Fruit fly (Drosophila melanogaster) whole organism, embryonic: ENCODE measurements around the gene CG6023.

ENCODE experiments used
- Adf1 ChIP-seq: fragments of 200-800 bp; sonication (Bioruptor generic); IDR thresholded peaks from 2 replicates; pipeline ENCODE4 v1.3.6; 2022; ENCODE audit warnings: missing biosample characterization, missing genetic modification characterization
- Aef1 ChIP-seq: fragments of 200-800 bp; sonication (Bioruptor generic); IDR thresholded peaks from 3 replicates; pipeline ENCODE4 v1.3.6; 2022; ENCODE audit warnings: missing biosample characterization, missing genetic modification characterization
- CG10431 ChIP-seq: fragments of 200-800 bp; sonication (Bioruptor generic); optimal IDR thresholded peaks from 3 replicates; lab custom pipeline; 2018; ENCODE audit warnings: missing biosample characterization, mild to moderate bottlenecking, missing genetic modification characterization
- CG11456 ChIP-seq: fragments of 200-800 bp; sonication (Bioruptor generic); IDR thresholded peaks from 3 replicates; pipeline ENCODE4 v1.3.6; 2022; ENCODE audit warnings: missing biosample characterization, missing genetic modification characterization
- CG13894 ChIP-seq: fragments of 200-800 bp; sonication (Bioruptor generic); optimal IDR thresholded peaks from 3 replicates; lab custom pipeline; 2018; ENCODE audit warnings: missing biosample characterization, mild to moderate bottlenecking, missing genetic modification characterization, moderate library complexity
- CG15479 ChIP-seq: fragments of 200-800 bp; sonication (Bioruptor generic); optimal IDR thresholded peaks from 3 replicates; lab custom pipeline; 2019; ENCODE audit warnings: missing biosample characterization, mild to moderate bottlenecking, missing genetic modification characterization, moderate library complexity
- CG18262 ChIP-seq: fragments of 200-800 bp; optimal IDR thresholded peaks from 3 replicates; lab custom pipeline; 2019; ENCODE audit warnings: missing biosample characterization, mild to moderate bottlenecking, missing genetic modification characterization, moderate library complexity
- CG1832 ChIP-seq: fragments of 200-800 bp; sonication (Bioruptor generic); optimal IDR thresholded peaks from 2 replicates; lab custom pipeline; 2017; ENCODE audit warnings: missing biosample characterization, mild to moderate bottlenecking, missing genetic modification characterization, inconsistent platforms
- CG2199 ChIP-seq: fragments of 200-800 bp; sonication (Bioruptor generic); IDR thresholded peaks from 3 replicates; pipeline ENCODE4 v1.3.6; 2022; ENCODE audit warnings: missing biosample characterization, missing genetic modification characterization
- CG2202 ChIP-seq: fragments of 200-800 bp; sonication (Bioruptor generic); optimal IDR thresholded peaks from 2 replicates; lab custom pipeline; 2018; ENCODE audit warnings: missing biosample characterization, mild to moderate bottlenecking, missing genetic modification characterization
- CG2712 ChIP-seq: fragments of 200-800 bp; optimal IDR thresholded peaks from 3 replicates; lab custom pipeline; 2019; ENCODE audit warnings: missing biosample characterization, mild to moderate bottlenecking, missing genetic modification characterization, moderate library complexity
- CG30020 ChIP-seq: fragments of 200-800 bp; optimal IDR thresholded peaks from 2 replicates; lab custom pipeline; 2019; ENCODE audit warnings: missing biosample characterization, mild to moderate bottlenecking, missing genetic modification characterization, moderate library complexity
- CG3065 ChIP-seq: fragments of 200-800 bp; sonication (Bioruptor generic); optimal IDR thresholded peaks from 2 replicates; lab custom pipeline; 2016; ENCODE audit warnings: missing biosample characterization, missing genetic modification characterization
- CG6175 ChIP-seq: fragments of 200-800 bp; sonication (Bioruptor generic); IDR thresholded peaks from 3 replicates; pipeline ENCODE4 v1.3.6; 2022; ENCODE audit warnings: missing biosample characterization, missing genetic modification characterization
- CG8290 ChIP-seq, 3 experiments: fragments of 200-800 bp; sonication (Bioruptor generic); optimal IDR thresholded peaks; 2 replicates each; lab custom pipeline; 2016 to 2019; ENCODE audit warnings: missing biosample characterization in 3 of 3, missing genetic modification characterization in 3 of 3, mild to moderate bottlenecking in 2 of 3, moderate library complexity in 1 of 3
- CG8478 ChIP-seq: fragments of >200 bp; optimal IDR thresholded peaks from 2 replicates; lab custom pipeline; 2018
- CTCF ChIP-seq: fragments of 200-800 bp; sonication (Bioruptor generic); optimal IDR thresholded peaks from 2 replicates; lab custom pipeline; 2017; ENCODE audit warnings: missing biosample characterization, mild to moderate bottlenecking, missing genetic modification characterization, moderate library complexity
- CoRest ChIP-seq: fragments of 200-800 bp; sonication (Bioruptor generic); optimal IDR thresholded peaks from 3 replicates; lab custom pipeline; 2018; ENCODE audit warnings: missing biosample characterization, mild to moderate bottlenecking, missing genetic modification characterization, moderate library complexity
- Deaf1 ChIP-seq: fragments of 200-800 bp; optimal IDR thresholded peaks from 3 replicates; lab custom pipeline; 2019; ENCODE audit warnings: missing biosample characterization, mild to moderate bottlenecking, missing genetic modification characterization, moderate library complexity
- Ets65A ChIP-seq: fragments of 200-800 bp; sonication (Bioruptor generic); peaks from one replicate; lab custom pipeline; 2016; ENCODE audit warnings: missing biosample characterization, missing genetic modification characterization
- Hey ChIP-seq: fragments of 200-800 bp; sonication (Bioruptor generic); optimal IDR thresholded peaks from 3 replicates; lab custom pipeline; 2018; ENCODE audit warnings: missing biosample characterization, mild to moderate bottlenecking, missing genetic modification characterization
- Hr39 ChIP-seq: fragments of >200 bp; optimal IDR thresholded peaks from 2 replicates; lab custom pipeline; 2017
- Med ChIP-seq: fragments of 200-800 bp; sonication (Bioruptor generic); peaks from one replicate; lab custom pipeline; 2016; ENCODE audit warnings: missing biosample characterization, missing genetic modification characterization, mild to moderate bottlenecking, inconsistent platforms, moderate library complexity
- Nf-YB ChIP-seq: fragments of 200-800 bp; sonication (Bioruptor generic); optimal IDR thresholded peaks from 3 replicates; lab custom pipeline; 2019; ENCODE audit warnings: missing biosample characterization, mild to moderate bottlenecking, missing genetic modification characterization, moderate library complexity
- Nf-YC ChIP-seq: fragments of 200-800 bp; optimal IDR thresholded peaks from 3 replicates; lab custom pipeline; 2019; ENCODE audit warnings: missing biosample characterization, mild to moderate bottlenecking, missing genetic modification characterization, moderate library complexity
- Optix ChIP-seq: fragments of 200-800 bp; sonication (Bioruptor generic); IDR thresholded peaks from 3 replicates; pipeline ENCODE4 v1.3.6; 2022; ENCODE audit warnings: missing biosample characterization, missing genetic modification characterization
- Pdp1 ChIP-seq, 2 experiments: fragments of 200-800 bp; sonication (Bioruptor generic); optimal IDR thresholded peaks; 3 replicates each; lab custom pipeline; 2016; ENCODE audit warnings: missing biosample characterization in 2 of 2, missing genetic modification characterization in 2 of 2, mild to moderate bottlenecking in 1 of 2, moderate library complexity in 1 of 2
- Spps ChIP-seq: fragments of 200-800 bp; sonication (Bioruptor generic); optimal IDR thresholded peaks from 2 replicates; lab custom pipeline; 2018; ENCODE audit warnings: missing biosample characterization, mild to moderate bottlenecking, missing genetic modification characterization
- Trl ChIP-seq, 3 experiments: fragments of >200 bp in 2 of 3; fragments of 200-800 bp in 1 of 3; sonication (Bioruptor generic) in 1 of 3; optimal IDR thresholded peaks; 2 replicates in 1 of 3; 3 replicates in 2 of 3; lab custom pipeline; 2016 to 2017; ENCODE audit warnings: missing biosample characterization in 1 of 3, missing genetic modification characterization in 1 of 3
- abd-A ChIP-seq: fragments of 200-800 bp; sonication (Bioruptor generic); optimal IDR thresholded peaks from 3 replicates; lab custom pipeline; 2019; ENCODE audit warnings: missing biosample characterization, mild to moderate bottlenecking, missing genetic modification characterization, moderate library complexity
- cg ChIP-seq: fragments of 200-800 bp; sonication (Bioruptor generic); optimal IDR thresholded peaks from 3 replicates; lab custom pipeline; 2019; ENCODE audit warnings: missing biosample characterization, mild to moderate bottlenecking, missing genetic modification characterization, moderate library complexity
- chm ChIP-seq: fragments of 200-800 bp; sonication (Bioruptor generic); IDR thresholded peaks from 2 replicates; pipeline ENCODE4 v1.3.6; 2022; ENCODE audit warnings: missing biosample characterization, missing genetic modification characterization
- dmrt99B ChIP-seq: fragments of 200-800 bp; sonication (Bioruptor generic); optimal IDR thresholded peaks from 2 replicates; lab custom pipeline; 2018; ENCODE audit warnings: missing biosample characterization, mild to moderate bottlenecking, missing genetic modification characterization, moderate library complexity
- gcm ChIP-seq: fragments of 200-800 bp; sonication (Bioruptor generic); optimal IDR thresholded peaks from 2 replicates; lab custom pipeline; 2019; ENCODE audit warnings: missing biosample characterization, mild to moderate bottlenecking, missing genetic modification characterization, moderate library complexity
- gem ChIP-seq: fragments of 200-800 bp; sonication (Bioruptor generic); optimal IDR thresholded peaks from 2 replicates; lab custom pipeline; 2019; ENCODE audit warnings: missing biosample characterization, mild to moderate bottlenecking, missing genetic modification characterization, moderate library complexity
- lab ChIP-seq: fragments of 200-800 bp; sonication (Bioruptor generic); optimal IDR thresholded peaks from 3 replicates; lab custom pipeline; 2017; ENCODE audit warnings: missing biosample characterization, missing genetic modification characterization, mild to moderate bottlenecking, moderate library complexity, missing genetic modification reagents
- p53 ChIP-seq: fragments of 200-800 bp; sonication (Bioruptor generic); optimal IDR thresholded peaks from 2 replicates; lab custom pipeline; 2016; ENCODE audit warnings: missing biosample characterization, missing genetic modification characterization
- row ChIP-seq: fragments of 200-800 bp; sonication (Bioruptor generic); IDR thresholded peaks from 3 replicates; pipeline ENCODE4 v1.3.6; 2022; ENCODE audit warnings: missing biosample characterization, missing genetic modification characterization
- scrt ChIP-seq: fragments of 200-800 bp; sonication (Bioruptor generic); optimal IDR thresholded peaks from 2 replicates; lab custom pipeline; 2018; ENCODE audit warnings: missing biosample characterization, mild to moderate bottlenecking, missing genetic modification characterization, moderate library complexity
- sens ChIP-seq: fragments of 200-800 bp; sonication (Bioruptor generic); peaks from one replicate; lab custom pipeline; 2016; ENCODE audit warnings: missing biosample characterization, missing genetic modification characterization
- so ChIP-seq: fragments of 200-800 bp; sonication (Bioruptor generic); IDR thresholded peaks from 3 replicates; pipeline ENCODE4 v1.3.6; 2022; ENCODE audit warnings: missing biosample characterization, missing genetic modification characterization
- tgo ChIP-seq: fragments of 200-800 bp; sonication (Bioruptor generic); IDR thresholded peaks from 3 replicates; pipeline ENCODE4 v1.3.6; 2022; ENCODE audit warnings: missing biosample characterization, missing genetic modification characterization
- vvl ChIP-seq: fragments of 200-800 bp; sonication (Bioruptor generic); IDR thresholded peaks from 2 replicates; pipeline ENCODE4 v1.3.6; 2022; ENCODE audit warnings: missing biosample characterization, missing genetic modification characterization
- z ChIP-seq: fragments of 200-800 bp; sonication (Bioruptor generic); IDR thresholded peaks from 3 replicates; pipeline ENCODE4 v1.3.6; 2022; ENCODE audit warnings: missing biosample characterization, missing genetic modification characterization

The CG6023 gene

dm6 chrX:18357756-18358182 is 36.8 kb upstream of the CG6023 start (continued):
- TF ChIP-seq Med (peak; percentile 78), z (GFP tag; lab: Robert Waterston, UW) (peak; percentile 88), Optix (GFP tag; lab: Robert Waterston, UW) (0 out of 3 replicates have a peak, but pooled peaks have one; percentile 30), CG30020 (tag; lab: Kevin White, UChicago) (no peak), scrt (GFP tag; lab: Kevin White, UChicago) (peak; percentile 48), CG18262 (tag; lab: Kevin White, UChicago) (peak; percentile 1), gem (tag; lab: Kevin White, UChicago) (no peak), Deaf1 (peak; percentile 97), row (GFP tag; lab: Robert Waterston, UW) (0 out of 3 replicates have a peak, but pooled peaks have one; percentile 48), gcm (GFP tag; lab: Kevin White, UChicago) (no peak), so (0 out of 3 replicates have a peak, but pooled peaks have one; percentile 53), CoRest (peak; percentile 39), CG2202 (tag; lab: Kevin White, UChicago) (peak; percentile 1), Hey (no peak), CG2712 (peak; percentile 14), cg (peak; percentile 90), Pdp1 (GFP tag; optimal IDR thresholded peaks at IDR 0.05; lab: Kevin White, UChicago) (peak in 1 of 2 experiments; percentile 27), p53 (GFP tag; lab: Kevin White, UChicago) (peak; percentile 0), CG10431 (GFP tag; lab: Kevin White, UChicago) (no peak), CG1832 (peak; percentile 50), Spps (peak; percentile 33), dmrt99B (tag; lab: Kevin White, UChicago) (no peak), Aef1 (GFP tag; lab: Robert Waterston, UW) (0 out of 3 replicates have a peak, but pooled peaks have one; percentile 13), chm (GFP tag; lab: Robert Waterston, UW) (0 out of 2 replicates have a peak, but pooled peaks have one; percentile 20), CTCF (peak; percentile 87), sens (GFP tag; lab: Kevin White, UChicago) (peak; percentile 48), CG11456 (GFP tag; lab: Robert Waterston, UW) (0 out of 3 replicates have a peak, but pooled peaks have one; percentile 34), lab (GFP tag; lab: Kevin White, UChicago) (peak; percentile 24), CG15479 (GFP tag; lab: Kevin White, UChicago) (peak; percentile 52), CG8478 (lab: Kevin White, UChicago) (peak; percentile 96), CG8290 (GFP tag; optimal IDR thresholded peaks at IDR 0.05; lab: Kevin White, UChicago) (no peak), CG8290 (tag; optimal IDR thresholded peaks at IDR 0.05; lab: Kevin White, UChicago) (peak in 1 of 2 experiments; percentile 46), CG13894 (tag; lab: Kevin White, UChicago) (peak; percentile 5), CG6175 (GFP tag; lab: Robert Waterston, UW) (0 out of 3 replicates have a peak, but pooled peaks have one; percentile 46), tgo (GFP tag; lab: Robert Waterston, UW) (0 out of 3 replicates have a peak, but pooled peaks have one; percentile 6), Ets65A (GFP tag; lab: Kevin White, UChicago) (peak; percentile 90), abd-A (tag; lab: Kevin White, UChicago) (peak; percentile 60), CG2199 (GFP tag; lab: Robert Waterston, UW) (peak; percentile 88), Nf-YB (GFP tag; lab: Kevin White, UChicago) (peak; percentile 40), Adf1 (GFP tag; lab: Robert Waterston, UW) (peak; percentile 30; the same call in 1 of the 2 replicates), Hr39 (lab: Kevin White, UChicago) (peak; percentile 98), Trl (optimal IDR thresholded peaks at IDR 0.05; lab: Kevin White, UChicago) (peak; percentile 9 to 44), Trl (GFP tag; optimal IDR thresholded peaks at IDR 0.05; lab: Kevin White, UChicago) (no peak), CG3065 (GFP tag; lab: Kevin White, UChicago) (no peak), Nf-YC (tag; lab: Kevin White, UChicago) (peak; percentile 56), vvl (GFP tag; lab: Robert Waterston, UW) (0 out of 2 replicates have a peak, but pooled peaks have one; percentile 9)
